Worm (Caenorhabditis elegans): ENCODE results near the gene H20E11.1.
A peak's percentile ranks its signal among the peaks of the same experiment; 100 is the strongest.

The H20E11.1 gene

DNA sequence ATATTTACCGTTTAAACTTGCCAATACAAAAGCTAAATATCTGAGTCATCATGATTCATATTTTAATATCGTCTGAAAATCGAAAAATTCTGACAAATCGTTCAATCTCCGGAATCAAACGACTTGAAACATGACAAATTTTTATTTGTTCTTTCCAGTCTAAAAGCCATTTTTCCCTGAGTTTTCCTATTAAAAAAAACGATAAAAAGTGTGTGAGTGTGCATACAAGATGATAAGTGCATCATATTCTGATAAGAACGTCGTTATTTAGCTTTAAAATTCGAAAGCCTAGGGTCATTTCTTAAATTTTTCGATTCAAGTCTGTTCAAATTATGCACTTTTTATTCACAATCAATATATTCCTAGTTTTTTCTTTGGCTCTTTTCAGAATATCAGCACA, at the start of gene H20E11.1:
TSS of gene H20E11.1 (plus strand) at position 244 of the 400 bp plus-strand sequence.
- TF ChIP-seq ceh-45 (GFP tag; IDR thresholded peaks at IDR 0.05) = no peak
- TF ChIP-seq ceh-2 (tag; optimal IDR thresholded peaks at IDR 0.05) = no peak
- no peak for TF ChIP-seq hlh-30 (tag; optimal IDR thresholded peaks at IDR 0.05; ENCODE audit: insufficient read depth)
- TF ChIP-seq pha-2 (tag; optimal IDR thresholded peaks at IDR 0.05) = no peak
- TF ChIP-seq dve-1 (tag; optimal IDR thresholded peaks at IDR 0.05) = no peak
- no peak for TF ChIP-seq ceh-34 (tag; optimal IDR thresholded peaks at IDR 0.05)
- TF ChIP-seq ceh-30 (tag; optimal IDR thresholded peaks at IDR 0.05) = no peak
- no peak for TF ChIP-seq nhr-232 (tag; optimal IDR thresholded peaks at IDR 0.05)
- TF ChIP-seq fkh-6 (tag; optimal IDR thresholded peaks at IDR 0.05) = no peak
- TF ChIP-seq pros-1 (tag; optimal IDR thresholded peaks at IDR 0.05) = no peak
- no peak for TF ChIP-seq sdc-2 (tag; optimal IDR thresholded peaks at IDR 0.05)
- TF ChIP-seq ref-2 (tag; optimal IDR thresholded peaks at IDR 0.05) = no peak
- TF ChIP-seq ceh-9 (tag; optimal IDR thresholded peaks at IDR 0.05) = no peak

DNA sequence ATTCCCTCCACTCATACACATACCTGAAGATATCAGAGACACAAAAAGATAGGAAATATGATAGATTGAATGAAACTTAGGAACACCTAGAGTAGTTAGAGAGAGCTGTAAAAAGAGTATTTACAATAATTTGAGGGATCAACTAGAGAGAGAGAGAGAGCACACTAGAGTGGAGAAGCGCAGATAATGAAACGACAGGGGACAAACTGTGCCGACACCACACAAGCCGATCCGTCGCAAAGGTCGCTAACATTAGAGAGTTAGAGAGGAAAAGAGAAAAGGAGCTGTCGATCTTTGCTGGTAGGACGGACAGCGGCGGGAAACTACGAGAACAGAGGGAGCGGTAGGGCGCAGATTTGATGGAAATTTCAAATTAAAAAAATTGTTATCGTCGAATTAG, 44.8 kb upstream of the H20E11.1 start, which contains the start of gene dyci-1:
TSS of gene dyci-1 (minus strand) at position 122 of the 400 bp plus-strand sequence.
- no peak for TF ChIP-seq dmd-4 (tag; optimal IDR thresholded peaks at IDR 0.05; ENCODE audit: borderline replicate concordance)
- peak; percentile 32 for TF ChIP-seq ceh-18 (tag; optimal IDR thresholded peaks at IDR 0.05)
- TF ChIP-seq ceh-22 (tag; optimal IDR thresholded peaks at IDR 0.05) = peak; percentile 2
- no peak for TF ChIP-seq hlh-13 (GFP tag; optimal IDR thresholded peaks at IDR 0.05)
- peak; percentile 47 for TF ChIP-seq tbx-2 (tag; optimal IDR thresholded peaks at IDR 0.05)
- TF ChIP-seq odd-2 (tag; optimal IDR thresholded peaks at IDR 0.05) = no peak
- TF ChIP-seq ceh-31 (tag; optimal IDR thresholded peaks at IDR 0.05) = peak; percentile 1

ce11 chrIV:6785873-6786272, 44.1 kb upstream of the H20E11.1 start:
- TF ChIP-seq nhr-232 (tag; optimal IDR thresholded peaks at IDR 0.05) (no peak), nfya-1 (tag; optimal IDR thresholded peaks at IDR 0.05) (peak; percentile 34), unc-42 (tag; optimal IDR thresholded peaks at IDR 0.05) (peak; percentile 31), ceh-9 (tag; optimal IDR thresholded peaks at IDR 0.05) (no peak), ceh-14 (tag; optimal IDR thresholded peaks at IDR 0.05) (no peak), unc-55 (GFP tag; optimal IDR thresholded peaks at IDR 0.05) (peak; percentile 20)

DNA sequence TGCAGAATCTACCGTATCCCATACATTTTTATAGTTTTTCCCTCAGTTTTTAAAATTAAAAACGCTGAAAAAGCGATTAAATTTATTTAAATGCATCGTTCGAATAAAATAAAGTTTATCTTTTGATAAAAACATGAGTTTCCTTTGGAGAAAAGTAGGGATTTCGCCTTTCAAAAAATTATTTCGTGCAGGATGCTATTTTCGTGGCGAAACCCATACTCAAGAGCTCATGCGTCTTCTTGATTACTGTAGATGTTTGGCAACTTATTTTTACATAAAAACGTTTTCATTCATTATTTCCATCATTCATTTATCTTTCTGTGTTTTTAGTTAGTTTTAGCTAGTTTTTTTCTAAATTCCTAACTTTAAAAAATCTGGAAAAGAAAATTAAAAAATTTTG, 40.0 kb upstream of the H20E11.1 start:
- TF ChIP-seq K09A11.1 (tag; optimal IDR thresholded peaks at IDR 0.05; ENCODE audit: insufficient read depth) = no peak
- TF ChIP-seq che-1 (tag; optimal IDR thresholded peaks at IDR 0.05) = no peak
- no peak for TF ChIP-seq ceh-19 (GFP tag; optimal IDR thresholded peaks at IDR 0.05)
- no peak for TF ChIP-seq nhr-232 (tag; optimal IDR thresholded peaks at IDR 0.05)
- no peak for TF ChIP-seq unc-55 (GFP tag; optimal IDR thresholded peaks at IDR 0.05)
- TF ChIP-seq nfya-1 (tag; optimal IDR thresholded peaks at IDR 0.05) = no peak
- no peak for TF ChIP-seq hlh-6 (tag; optimal IDR thresholded peaks at IDR 0.05)
- TF ChIP-seq ztf-16 (tag; optimal IDR thresholded peaks at IDR 0.05) = no peak

DNA sequence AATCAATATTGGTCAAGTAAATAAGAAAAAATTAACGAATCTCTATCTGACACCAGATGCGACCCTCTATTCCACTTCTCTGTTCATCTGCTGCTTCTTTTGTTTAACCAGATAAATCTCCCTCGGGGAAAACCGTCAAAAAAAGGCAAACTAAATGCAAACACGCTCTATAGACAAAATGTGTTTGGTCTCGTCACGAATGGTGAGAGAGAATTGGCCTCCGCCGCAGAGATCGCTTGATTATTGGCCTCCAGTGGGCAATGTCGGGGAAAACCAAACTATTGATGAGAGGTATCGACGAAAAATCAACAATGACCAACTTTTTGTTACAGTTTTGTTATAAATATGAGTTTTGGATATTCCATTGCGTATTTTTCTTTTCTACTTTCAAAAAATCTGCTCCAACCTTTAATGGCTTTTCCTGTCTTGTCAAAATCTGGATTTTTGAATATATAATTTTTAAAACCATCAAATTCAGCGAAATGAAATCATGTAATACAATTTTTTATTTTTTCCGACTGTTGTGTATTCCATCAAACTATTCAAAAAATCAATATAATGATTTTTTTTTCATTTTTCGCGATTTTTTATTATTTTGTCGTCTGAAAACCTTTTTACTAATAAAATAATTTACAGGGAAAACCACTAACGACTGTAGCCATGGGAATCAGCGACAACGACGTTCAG, 39.4 kb upstream of the H20E11.1 start, which contains the start of the genes C17H12.2 and vha-8:
TSS of gene C17H12.2 (minus strand) at position 51 of the 687 bp plus-strand sequence.
TSS of gene vha-8 (plus strand) at position 637 of the 687 bp plus-strand sequence.
- TF ChIP-seq ceh-31 (tag; optimal IDR thresholded peaks at IDR 0.05) (peak; percentile 85), unc-3 (GFP tag; conservative IDR thresholded peaks at IDR 0.05) (no peak), unc-3 (tag; optimal IDR thresholded peaks at IDR 0.05) (peak; percentile 22), dve-1 (tag; optimal IDR thresholded peaks at IDR 0.05) (peak; percentile 75), T23F11.4 (GFP tag; optimal IDR thresholded peaks at IDR 0.05) (peak; percentile 25), tbx-2 (tag; optimal IDR thresholded peaks at IDR 0.05) (peak; percentile 87), zip-5 (tag; optimal IDR thresholded peaks at IDR 0.05) (no peak), ceh-2 (tag; optimal IDR thresholded peaks at IDR 0.05) (peak; percentile 51), ztf-16 (tag; optimal IDR thresholded peaks at IDR 0.05) (peak; percentile 45), nfya-1 (tag; optimal IDR thresholded peaks at IDR 0.05) (peak; percentile 96), pax-1 (tag; optimal IDR thresholded peaks at IDR 0.05) (peak; percentile 2), ceh-30 (tag; optimal IDR thresholded peaks at IDR 0.05) (peak; percentile 71), F13H6.1 (tag; optimal IDR thresholded peaks at IDR 0.05) (no peak), rnt-1 (tag; optimal IDR thresholded peaks at IDR 0.05) (peak; percentile 75), ref-2 (tag; optimal IDR thresholded peaks at IDR 0.05) (peak; percentile 44), ceh-14 (tag; optimal IDR thresholded peaks at IDR 0.05) (peak; percentile 10), che-1 (tag; optimal IDR thresholded peaks at IDR 0.05) (peak; percentile 8), fkh-10 (GFP tag; optimal IDR thresholded peaks at IDR 0.05) (no peak), sdc-2 (tag; optimal IDR thresholded peaks at IDR 0.05) (no peak), ets-4 (tag; optimal IDR thresholded peaks at IDR 0.05) (peak; percentile 17), ceh-34 (tag; optimal IDR thresholded peaks at IDR 0.05) (peak; percentile 52), pha-4 (tag; optimal IDR thresholded peaks at IDR 0.05) (no peak), lim-6 (tag; optimal IDR thresholded peaks at IDR 0.05) (peak; percentile 18), elt-2 (tag; optimal IDR thresholded peaks at IDR 0.05) (peak; percentile 25), pqm-1 (tag; optimal IDR thresholded peaks at IDR 0.05) (peak; percentile 30), ama-1 (optimal IDR thresholded peaks at IDR 0.05) (no peak), hlh-30 (tag; optimal IDR thresholded peaks at IDR 0.05; ENCODE audit: insufficient read depth) (peak; percentile 59)

Data from whole organism, late embryonic.